Worm (Caenorhabditis elegans): ENCODE measurements around the gene F59C12.4.

- TF ChIP-seq him-1 (tag; optimal IDR thresholded peaks at IDR 0.05): no peak
- TF ChIP-seq W03F9.2 (tag; optimal IDR thresholded peaks at IDR 0.05): no peak
These were observed 6.7 kb downstream of the F59C12.4 start for ce11 chrX:16595522-16596282.
